Worm (Caenorhabditis elegans) whole organism, young adult: Measurements from ENCODE around the gene ymel-1.

ENCODE experiments used
- F23B12.7 ChIP-seq: sonication (generic microtip); optimal IDR thresholded peaks from 2 replicates; lab custom pipeline; 2017; ENCODE audit warnings: missing genetic modification characterization, mild to moderate bottlenecking, missing compliant biosample characterization, antibody characterized with exemption, moderate library complexity; ENCODE audit not compliant: insufficient read depth
- F39B2.1 ChIP-seq: fragments of 200-800 bp; sonication (Bioruptor generic); IDR thresholded peaks from 2 replicates; pipeline ENCODE4 v1.3.6; 2022; ENCODE audit warnings: missing genetic modification reagents, missing genetic modification characterization, missing compliant biosample characterization
- F49E8.2 ChIP-seq: sonication (generic microtip); optimal IDR thresholded peaks from 3 replicates; lab custom pipeline; 2017; ENCODE audit warnings: missing genetic modification characterization, mild to moderate bottlenecking, missing compliant biosample characterization, antibody characterized with exemption, moderate library complexity; ENCODE audit not compliant: insufficient read depth
- F52B5.7 ChIP-seq: sonication (generic microtip); optimal IDR thresholded peaks from 2 replicates; lab custom pipeline; 2016; ENCODE audit warnings: mild to moderate bottlenecking, missing genetic modification characterization, missing compliant biosample characterization
- F55B11.4 ChIP-seq: sonication (generic microtip); optimal IDR thresholded peaks from 2 replicates; lab custom pipeline; 2016; ENCODE audit warnings: missing compliant biosample characterization, missing genetic modification characterization, borderline replicate concordance; ENCODE audit not compliant: insufficient read depth
- F57C9.4 ChIP-seq: sonication (generic microtip); optimal IDR thresholded peaks from 2 replicates; lab custom pipeline; 2017; ENCODE audit warnings: mild to moderate bottlenecking, missing genetic modification characterization, missing compliant biosample characterization
- K11D2.4 ChIP-seq: fragments of 200-800 bp; sonication (Bioruptor generic); IDR thresholded peaks from 2 replicates; pipeline ENCODE4 v1.3.6; 2022; ENCODE audit warnings: missing genetic modification reagents, missing genetic modification characterization, missing compliant biosample characterization
- T26A5.8 ChIP-seq: sonication (generic microtip); optimal IDR thresholded peaks from 2 replicates; lab custom pipeline; 2016; ENCODE audit warnings: missing genetic modification characterization, missing compliant biosample characterization
- Y53G8AR.9 ChIP-seq: fragments of 200-800 bp; sonication (Bioruptor generic); conservative IDR thresholded peaks from 2 replicates; pipeline ENCODE4 v1.3.6; 2022; ENCODE audit warnings: missing genetic modification reagents, missing genetic modification characterization, missing compliant biosample characterization
- Y79H2A.3 ChIP-seq: fragments of 200-800 bp; sonication (Bioruptor generic); conservative IDR thresholded peaks from 2 replicates; pipeline ENCODE4 v1.3.6; 2022; ENCODE audit warnings: missing genetic modification reagents, missing genetic modification characterization, missing compliant biosample characterization
- aptf-3 ChIP-seq: fragments of 200-800 bp; sonication (Bioruptor generic); IDR thresholded peaks from 2 replicates; pipeline ENCODE4 v1.3.6; 2022; ENCODE audit warnings: missing genetic modification characterization, missing compliant biosample characterization
- athp-1 ChIP-seq: sonication (generic microtip); optimal IDR thresholded peaks from 2 replicates; lab custom pipeline; 2017; ENCODE audit warnings: mild to moderate bottlenecking, missing genetic modification characterization, missing compliant biosample characterization
- attf-6 ChIP-seq: fragments of 200-800 bp; sonication (Bioruptor generic); IDR thresholded peaks from 2 replicates; pipeline ENCODE4 v1.3.6; 2022; ENCODE audit warnings: missing genetic modification reagents, missing genetic modification characterization, missing compliant biosample characterization
- ccch-3 ChIP-seq: fragments of 200-800 bp; sonication (Bioruptor generic); optimal IDR thresholded peaks from 2 replicates; lab custom pipeline; 2018; ENCODE audit warnings: mild to moderate bottlenecking, missing genetic modification characterization, missing compliant biosample characterization
- cebp-2 ChIP-seq: fragments of 200-800 bp; sonication (Bioruptor generic); IDR thresholded peaks from 2 replicates; pipeline ENCODE4 v1.3.6; 2022; ENCODE audit warnings: missing genetic modification characterization, missing compliant biosample characterization
- ceh-40 ChIP-seq: fragments of 200-800 bp; sonication (Bioruptor generic); IDR thresholded peaks from 2 replicates; pipeline ENCODE4 v1.3.6; 2022; ENCODE audit warnings: missing genetic modification characterization, missing compliant biosample characterization
- ceh-79 ChIP-seq: sonication (generic microtip); optimal IDR thresholded peaks from 2 replicates; lab custom pipeline; 2017; ENCODE audit warnings: mild to moderate bottlenecking, missing genetic modification characterization, missing compliant biosample characterization
- ceh-91 ChIP-seq: fragments of 200-800 bp; sonication (Bioruptor generic); IDR thresholded peaks from 2 replicates; pipeline ENCODE4 v1.3.6; 2022; ENCODE audit warnings: missing genetic modification reagents, missing genetic modification characterization, missing compliant biosample characterization
- die-1 ChIP-seq: sonication (generic microtip); optimal IDR thresholded peaks from 2 replicates; lab custom pipeline; 2016; ENCODE audit warnings: missing genotype, mild to moderate bottlenecking, missing genetic modification characterization, missing compliant biosample characterization
- dpff-1 ChIP-seq: sonication (generic microtip); optimal IDR thresholded peaks from 2 replicates; lab custom pipeline; 2017; ENCODE audit warnings: mild to moderate bottlenecking, missing genetic modification characterization, missing compliant biosample characterization
- dpl-1 ChIP-seq: fragments of 150-350 bp; optimal IDR thresholded peaks from 2 replicates; lab custom pipeline; 2014; ENCODE audit warnings: missing biosample characterization, missing genetic modification reagents, missing genetic modification characterization
- egl-44 ChIP-seq: fragments of 200-800 bp; sonication (Bioruptor generic); IDR thresholded peaks from 2 replicates; pipeline ENCODE4 v1.3.6; 2022; ENCODE audit warnings: missing genetic modification reagents, missing genetic modification characterization, missing compliant biosample characterization
- ets-4 ChIP-seq: fragments of 200-800 bp; sonication (Bioruptor generic); optimal IDR thresholded peaks from 2 replicates; lab custom pipeline; 2018; ENCODE audit warnings: mild to moderate bottlenecking, missing genetic modification characterization, missing compliant biosample characterization
- hlh-26 ChIP-seq: fragments of 200-800 bp; sonication (Bioruptor generic); conservative IDR thresholded peaks from 2 replicates; pipeline ENCODE4 v1.3.6; 2022; ENCODE audit warnings: missing genetic modification reagents, missing genetic modification characterization, missing compliant biosample characterization
- hmg-1.2 ChIP-seq: fragments of 200-800 bp; sonication (Bioruptor generic); IDR thresholded peaks from 2 replicates; pipeline ENCODE4 v1.3.6; 2022; ENCODE audit warnings: missing genetic modification reagents, missing genetic modification characterization, missing compliant biosample characterization
- lag-1 ChIP-seq: fragments of 200-800 bp; sonication (Bioruptor generic); IDR thresholded peaks from 2 replicates; pipeline ENCODE4 v1.3.6; 2022; ENCODE audit warnings: missing genetic modification reagents, missing genetic modification characterization, missing compliant biosample characterization
- let-526 ChIP-seq: fragments of 200-800 bp; sonication (Bioruptor generic); IDR thresholded peaks from 2 replicates; pipeline ENCODE4 v1.3.6; 2022; ENCODE audit warnings: missing genetic modification reagents, missing genetic modification characterization, missing compliant biosample characterization
- let-607 ChIP-seq, 2 experiments: fragments of 200-800 bp in 1 of 2; sonication (Bioruptor generic) in 1 of 2; sonication (generic microtip) in 1 of 2; optimal IDR thresholded peaks; 2 replicates each; lab custom pipeline; 2016 to 2018; ENCODE audit warnings: mild to moderate bottlenecking in 2 of 2, missing compliant biosample characterization in 2 of 2, missing genetic modification characterization in 2 of 2, moderate library complexity in 2 of 2, missing genotype in 1 of 2
- lin-26 ChIP-seq: fragments of 200-800 bp; sonication (Bioruptor generic); IDR thresholded peaks from 2 replicates; pipeline ENCODE4 v1.3.6; 2022; ENCODE audit warnings: missing genetic modification reagents, missing genetic modification characterization, missing compliant biosample characterization
- lin-54 ChIP-seq: fragments of 200-800 bp; sonication (Bioruptor generic); optimal IDR thresholded peaks from 2 replicates; lab custom pipeline; 2018; ENCODE audit warnings: mild to moderate bottlenecking, missing genetic modification characterization, missing compliant biosample characterization
- lir-1 ChIP-seq: fragments of 200-800 bp; sonication (Bioruptor generic); conservative IDR thresholded peaks from 2 replicates; pipeline ENCODE4 v1.3.6; 2022; ENCODE audit warnings: missing genetic modification reagents, missing genetic modification characterization, missing compliant biosample characterization
- lsy-27 ChIP-seq: sonication (generic microtip); optimal IDR thresholded peaks from 2 replicates; lab custom pipeline; 2017; ENCODE audit warnings: missing genetic modification characterization, mild to moderate bottlenecking, missing compliant biosample characterization, antibody characterized with exemption, missing genotype, borderline replicate concordance; ENCODE audit not compliant: insufficient read depth
- madf-6 ChIP-seq: fragments of 200-800 bp; sonication (Bioruptor generic); IDR thresholded peaks from 2 replicates; pipeline ENCODE4 v1.3.6; 2022; ENCODE audit warnings: missing genetic modification reagents, missing genetic modification characterization, missing compliant biosample characterization
- mcd-1 ChIP-seq: fragments of 200-800 bp; sonication (Bioruptor generic); IDR thresholded peaks from 2 replicates; pipeline ENCODE4 v1.3.6; 2022; ENCODE audit warnings: missing genetic modification reagents, missing genetic modification characterization, missing compliant biosample characterization
- nhr-27 ChIP-seq: fragments of 200-800 bp; sonication (Bioruptor generic); optimal IDR thresholded peaks from 2 replicates; lab custom pipeline; 2018; ENCODE audit warnings: mild to moderate bottlenecking, missing genetic modification characterization, moderate library complexity, missing compliant biosample characterization
- nhr-80 ChIP-seq: sonication (generic microtip); optimal IDR thresholded peaks from 2 replicates; lab custom pipeline; 2016; ENCODE audit warnings: missing genetic modification characterization, missing compliant biosample characterization
- rec-8 ChIP-seq, 2 experiments: sonication (generic microtip); optimal IDR thresholded peaks; 2 replicates each; lab custom pipeline; 2016; ENCODE audit warnings: mild to moderate bottlenecking in 2 of 2, missing genetic modification characterization in 2 of 2, missing genetic modification reagents in 2 of 2, missing genotype in 2 of 2, missing biosample characterization in 1 of 2, missing compliant biosample characterization in 1 of 2, moderate library complexity in 1 of 2
- rpc-1 ChIP-seq, 2 experiments: fragments of 150-350 bp in 1 of 2; sonication (generic microtip) in 1 of 2; optimal IDR thresholded peaks; 2 replicates each; lab custom pipeline; 2014 to 2018; ENCODE audit warnings: missing biosample characterization in 1 of 2, missing genetic modification characterization in 1 of 2, missing genetic modification reagents in 1 of 2, missing genotype in 1 of 2
- snpc-1.1 ChIP-seq: sonication (generic microtip); optimal IDR thresholded peaks from 2 replicates; lab custom pipeline; 2017; ENCODE audit warnings: missing genetic modification characterization, mild to moderate bottlenecking, missing compliant biosample characterization, antibody characterized with exemption, moderate library complexity, missing genotype, missing genetic modification reagents; ENCODE audit not compliant: insufficient read depth
- snpc-1.3 ChIP-seq: sonication (generic microtip); optimal IDR thresholded peaks from 2 replicates; lab custom pipeline; 2017; ENCODE audit warnings: missing genetic modification characterization, mild to moderate bottlenecking, missing compliant biosample characterization, antibody characterized with exemption, moderate library complexity, missing genotype, missing genetic modification reagents; ENCODE audit not compliant: insufficient read depth
- snpc-3.4 ChIP-seq: sonication (generic microtip); optimal IDR thresholded peaks from 2 replicates; lab custom pipeline; 2017; ENCODE audit warnings: missing genetic modification characterization, mild to moderate bottlenecking, missing compliant biosample characterization, antibody characterized with exemption, moderate library complexity, missing genotype, missing genetic modification reagents
- snpc-4 ChIP-seq, 5 experiments: fragments of 150-350 bp in 1 of 5; sonication (generic microtip) in 4 of 5; optimal IDR thresholded peaks; 2 replicates each; lab custom pipeline; 2014 to 2018; ENCODE audit warnings: missing genetic modification characterization in 5 of 5, missing biosample characterization in 3 of 5, antibody characterized with exemption in 2 of 5, mild to moderate bottlenecking in 2 of 5, missing compliant biosample characterization in 2 of 5, missing genotype in 2 of 5, moderate library complexity in 2 of 5, missing genetic modification reagents in 1 of 5
- tlf-1 ChIP-seq: fragments of 200-800 bp; sonication (Bioruptor generic); optimal IDR thresholded peaks from 2 replicates; lab custom pipeline; 2018; ENCODE audit warnings: mild to moderate bottlenecking, missing genetic modification characterization, missing compliant biosample characterization
- xnd-1 ChIP-seq: sonication (generic microtip); optimal IDR thresholded peaks from 2 replicates; lab custom pipeline; 2016; ENCODE audit warnings: missing genotype, missing genetic modification reagents, missing genetic modification characterization, missing compliant biosample characterization
- ztf-25 ChIP-seq: fragments of 200-800 bp; sonication (Bioruptor generic); IDR thresholded peaks from 2 replicates; pipeline ENCODE4 v1.3.6; 2022; ENCODE audit warnings: missing genetic modification reagents, missing genetic modification characterization, missing compliant biosample characterization
- ztf-3 ChIP-seq: fragments of 200-800 bp; sonication (Bioruptor generic); optimal IDR thresholded peaks from 2 replicates; lab custom pipeline; 2018; ENCODE audit warnings: mild to moderate bottlenecking, missing genetic modification characterization, missing compliant biosample characterization

ymel-1 gene

DNA sequence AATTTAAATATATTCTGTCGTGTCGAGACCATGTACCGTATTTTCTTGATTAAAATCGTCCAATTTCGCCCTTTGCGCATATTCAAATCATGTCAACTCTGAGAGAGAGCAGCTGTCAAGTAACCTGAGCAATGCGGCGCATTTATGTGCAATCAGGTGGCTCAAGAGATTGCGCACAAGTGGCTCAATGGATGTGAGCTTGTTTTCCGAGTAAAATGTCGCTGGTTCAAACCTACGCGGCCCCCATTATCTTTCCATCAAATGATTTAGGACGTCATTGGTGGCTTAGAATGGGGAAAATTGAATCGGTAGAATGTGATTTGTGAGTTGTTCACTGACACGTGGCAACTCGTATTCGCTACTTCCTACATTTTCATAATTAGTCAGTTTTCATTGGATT lies 16.2 kb downstream of the ymel-1 start:
- TF ChIP-seq F23B12.7 (tag; lab: Kevin White, UChicago) = no peak
- TF ChIP-seq hmg-1.2 (GFP tag; lab: Robert Waterston, UW) = no peak
- TF ChIP-seq rpc-1 (optimal IDR thresholded peaks at IDR 0.05; lab: Kevin White, UChicago) = peak; percentile 48
- peak; percentile 68 for TF ChIP-seq rpc-1 (tag; optimal IDR thresholded peaks at IDR 0.05; lab: Kevin White, UChicago)
- TF ChIP-seq F55B11.4 (tag; lab: Kevin White, UChicago) = no peak
- TF ChIP-seq ztf-3 = no peak
- no peak for TF ChIP-seq nhr-80 (tag; lab: Kevin White, UChicago)
- no peak for TF ChIP-seq lir-1 (GFP tag; lab: Robert Waterston, UW)
- TF ChIP-seq let-607 (tag; optimal IDR thresholded peaks at IDR 0.05; lab: Kevin White, UChicago) = no peak
- TF ChIP-seq F57C9.4 (tag; lab: Kevin White, UChicago) = no peak
- no peak for TF ChIP-seq T26A5.8 (tag; lab: Kevin White, UChicago)
- TF ChIP-seq ceh-40 (GFP tag; lab: Robert Waterston, UW) = no peak
- TF ChIP-seq F49E8.2 = peak; percentile 17
- no peak for TF ChIP-seq ceh-91
- no peak for TF ChIP-seq snpc-1.1 (tag; lab: Kevin White, UChicago)
- 0 out of 2 replicates have a peak, but pooled peaks have one; percentile 29 for TF ChIP-seq madf-6 (GFP tag; lab: Robert Waterston, UW)
- TF ChIP-seq K11D2.4 = no peak
- no peak for TF ChIP-seq attf-6 (GFP tag; lab: Robert Waterston, UW)
- no peak for TF ChIP-seq egl-44 (GFP tag; lab: Robert Waterston, UW)
- TF ChIP-seq snpc-4 (GFP tag; optimal IDR thresholded peaks at IDR 0.05; lab: Kevin White, UChicago) = no peak
- no peak for TF ChIP-seq snpc-4 (tag; optimal IDR thresholded peaks at IDR 0.05; lab: Kevin White, UChicago)
- no peak for TF ChIP-seq snpc-1.3
- no peak for TF ChIP-seq nhr-27 (tag; lab: Kevin White, UChicago)
- TF ChIP-seq lsy-27 (tag; lab: Kevin White, UChicago) = no peak
- no peak for TF ChIP-seq hlh-26 (GFP tag; lab: Robert Waterston, UW)
- TF ChIP-seq mcd-1 = no peak
- TF ChIP-seq dpff-1 (tag; lab: Kevin White, UChicago) = no peak
- TF ChIP-seq let-526 (GFP tag; lab: Robert Waterston, UW) = no peak
- TF ChIP-seq F52B5.7 (tag; lab: Kevin White, UChicago) = no peak
- no peak for TF ChIP-seq ets-4 (GFP tag; lab: Kevin White, UChicago)
- TF ChIP-seq athp-1 (tag; lab: Kevin White, UChicago) = no peak
- no peak for TF ChIP-seq aptf-3 (GFP tag; lab: Robert Waterston, UW)
- TF ChIP-seq lag-1 (GFP tag; lab: Robert Waterston, UW) = no peak
- TF ChIP-seq cebp-2 (GFP tag; lab: Robert Waterston, UW) = no peak
- TF ChIP-seq snpc-3.4 (tag; lab: Kevin White, UChicago) = no peak
- TF ChIP-seq ceh-79 = no peak
- 0 out of 2 replicates have a peak, but pooled peaks have one; percentile 49 for TF ChIP-seq lin-26
- TF ChIP-seq rec-8 (tag; optimal IDR thresholded peaks at IDR 0.05; lab: Kevin White, UChicago) = no peak
- no peak for TF ChIP-seq Y79H2A.3 (GFP tag; lab: Robert Waterston, UW)
- no peak for TF ChIP-seq tlf-1 (GFP tag; lab: Kevin White, UChicago)
- no peak for TF ChIP-seq dpl-1
- TF ChIP-seq F39B2.1 = no peak
- no peak for TF ChIP-seq xnd-1
- TF ChIP-seq ccch-3 (GFP tag; lab: Kevin White, UChicago) = no peak
- peak; percentile 27 for TF ChIP-seq die-1 (tag; lab: Kevin White, UChicago)
- TF ChIP-seq lin-54 (GFP tag; lab: Kevin White, UChicago) = no peak
- TF ChIP-seq ztf-25 (GFP tag; lab: Robert Waterston, UW) = no peak
- TF ChIP-seq Y53G8AR.9 (GFP tag; lab: Robert Waterston, UW) = no peak
